Fruit fly (Drosophila melanogaster) whole organism, adult: ENCODE results near the gene CG17109.

ENCODE experiments used
- CG11617 ChIP-seq: fragments of 200-800 bp; sonication (Bioruptor generic); optimal IDR thresholded peaks from 2 replicates; lab custom pipeline; 2017; ENCODE audit warnings: mild to moderate bottlenecking, missing biosample characterization, missing genetic modification reagents, missing genetic modification characterization
- CG12768 ChIP-seq: fragments of 200-800 bp; sonication (Bioruptor generic); optimal IDR thresholded peaks from 2 replicates; lab custom pipeline; 2017; ENCODE audit warnings: missing biosample characterization, missing genetic modification characterization, mild to moderate bottlenecking, moderate library complexity, missing genetic modification reagents
- CG14711 ChIP-seq: fragments of 200-800 bp; sonication (Bioruptor generic); optimal IDR thresholded peaks from 2 replicates; lab custom pipeline; 2018; ENCODE audit warnings: missing biosample characterization, mild to moderate bottlenecking, missing genetic modification characterization, moderate library complexity
- CG1620 ChIP-seq: fragments of 200-800 bp; sonication (Bioruptor generic); optimal IDR thresholded peaks from 2 replicates; lab custom pipeline; 2016; ENCODE audit warnings: missing biosample characterization, missing genetic modification characterization
- CG33017 ChIP-seq: fragments of 200-800 bp; sonication (Bioruptor generic); optimal IDR thresholded peaks from 2 replicates; lab custom pipeline; 2018; ENCODE audit warnings: missing biosample characterization, mild to moderate bottlenecking, missing genetic modification characterization, moderate library complexity
- CG5204 ChIP-seq: fragments of 200-800 bp; sonication (Bioruptor generic); optimal IDR thresholded peaks from 2 replicates; lab custom pipeline; 2016; ENCODE audit warnings: missing biosample characterization, missing genetic modification characterization
- CG7045 ChIP-seq: fragments of 200-800 bp; sonication (Bioruptor generic); optimal IDR thresholded peaks from 2 replicates; lab custom pipeline; 2017; ENCODE audit warnings: missing biosample characterization, mild to moderate bottlenecking, missing genetic modification characterization
- CG7101 ChIP-seq: fragments of 200-800 bp; sonication (Bioruptor generic); optimal IDR thresholded peaks from 2 replicates; lab custom pipeline; 2018; ENCODE audit warnings: missing biosample characterization, mild to moderate bottlenecking, missing genetic modification characterization, moderate library complexity
- Clk ChIP-seq: fragments of 200-800 bp; sonication (Bioruptor generic); optimal IDR thresholded peaks from 2 replicates; lab custom pipeline; 2017; ENCODE audit warnings: missing biosample characterization, missing genetic modification characterization
- Crg-1 ChIP-seq: fragments of 200-800 bp; sonication (Bioruptor generic); optimal IDR thresholded peaks from 2 replicates; lab custom pipeline; 2016; ENCODE audit warnings: missing biosample characterization, missing genetic modification characterization
- Hr96 ChIP-seq: fragments of 200-800 bp; sonication (Bioruptor generic); optimal IDR thresholded peaks from 2 replicates; lab custom pipeline; 2016; ENCODE audit warnings: missing biosample characterization, missing genetic modification characterization
- Mnt ChIP-seq: fragments of 200-800 bp; sonication (Bioruptor generic); optimal IDR thresholded peaks from 2 replicates; lab custom pipeline; 2016; ENCODE audit warnings: missing biosample characterization, mild to moderate bottlenecking, missing genetic modification characterization
- bab1 ChIP-seq: fragments of 200-800 bp; sonication (Bioruptor generic); optimal IDR thresholded peaks from 3 replicates; lab custom pipeline; 2019; ENCODE audit warnings: missing biosample characterization, mild to moderate bottlenecking, missing genetic modification characterization, moderate library complexity
- cic ChIP-seq: fragments of 200-800 bp; sonication (Bioruptor generic); optimal IDR thresholded peaks from 2 replicates; lab custom pipeline; 2017; ENCODE audit warnings: missing biosample characterization, mild to moderate bottlenecking, missing genetic modification characterization, moderate library complexity
- cnc ChIP-seq, 2 experiments: fragments of >200 bp; optimal IDR thresholded peaks; 2 replicates each; lab custom pipeline; 2017
- kay ChIP-seq: fragments of 200-800 bp; sonication (Bioruptor generic); peaks from one replicate; lab custom pipeline; 2016; ENCODE audit warnings: missing biosample characterization, missing genetic modification characterization, borderline replicate concordance
- ovo ChIP-seq: fragments of 200-800 bp; sonication (Bioruptor generic); optimal IDR thresholded peaks from 2 replicates; lab custom pipeline; 2016; ENCODE audit warnings: missing biosample characterization, missing genetic modification characterization
- pad ChIP-seq: fragments of 200-800 bp; sonication (Bioruptor generic); optimal IDR thresholded peaks from 3 replicates; lab custom pipeline; 2017; ENCODE audit warnings: missing biosample characterization, missing genetic modification characterization, mild to moderate bottlenecking, moderate library complexity, missing genetic modification reagents
- tj ChIP-seq: fragments of 200-800 bp; sonication (Bioruptor generic); optimal IDR thresholded peaks from 3 replicates; lab custom pipeline; 2017; ENCODE audit warnings: missing biosample characterization, mild to moderate bottlenecking, missing genetic modification characterization, moderate library complexity
- toe ChIP-seq: fragments of 200-800 bp; sonication (Bioruptor generic); optimal IDR thresholded peaks from 2 replicates; lab custom pipeline; 2016; ENCODE audit warnings: missing biosample characterization, missing genetic modification characterization

The CG17109 gene

DNA sequence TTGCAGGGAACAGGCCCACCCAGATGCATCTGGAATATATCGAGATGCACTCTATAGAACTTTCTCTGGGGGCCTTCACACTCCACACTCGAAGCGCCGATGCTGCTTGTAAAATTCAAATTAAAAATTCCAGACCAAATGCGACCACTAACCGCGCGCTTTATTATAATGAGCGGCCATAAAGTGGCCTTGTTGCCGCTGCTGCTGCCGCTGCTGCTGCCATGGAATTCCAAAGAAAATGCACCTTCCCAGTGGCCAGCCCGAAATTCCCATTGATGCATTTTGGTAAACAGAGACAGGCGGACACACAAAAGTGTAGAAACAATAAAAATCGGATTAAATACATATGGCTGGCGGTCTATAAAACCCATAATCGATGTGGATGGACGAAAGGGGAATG is 34.7 kb downstream of the CG17109 start:
- no peak for TF ChIP-seq ovo (GFP tag; lab: Kevin White, UChicago)
- no peak for TF ChIP-seq CG14711 (tag; lab: Kevin White, UChicago)
- TF ChIP-seq Hr96 (GFP tag; lab: Kevin White, UChicago): no peak
- TF ChIP-seq toe (GFP tag; lab: Kevin White, UChicago): no peak
- no peak for TF ChIP-seq cic (GFP tag; lab: Kevin White, UChicago)
- no peak for TF ChIP-seq CG33017 (tag; lab: Kevin White, UChicago)
- TF ChIP-seq CG11617 (GFP tag; lab: Kevin White, UChicago): no peak
- TF ChIP-seq CG1620 (GFP tag; lab: Kevin White, UChicago): no peak
- no peak for TF ChIP-seq CG5204 (GFP tag; lab: Kevin White, UChicago)
- no peak for TF ChIP-seq CG7045 (GFP tag; lab: Kevin White, UChicago)
- no peak for TF ChIP-seq bab1
- no peak for TF ChIP-seq pad
- TF ChIP-seq cnc (optimal IDR thresholded peaks at IDR 0.05; lab: Kevin White, UChicago): no peak
- no peak for TF ChIP-seq Mnt
- TF ChIP-seq Crg-1 (GFP tag; lab: Kevin White, UChicago): no peak
- TF ChIP-seq CG12768 (GFP tag; lab: Kevin White, UChicago): no peak
- TF ChIP-seq CG7101: no peak
- no peak for TF ChIP-seq Clk (GFP tag; lab: Kevin White, UChicago)
- TF ChIP-seq tj (GFP tag; lab: Kevin White, UChicago): no peak
- no peak for TF ChIP-seq kay (GFP tag; lab: Kevin White, UChicago)

dm6 chr3R:23130884-23131283 is 35.4 kb downstream of the CG17109 start:
- TF ChIP-seq CG14711 (tag; lab: Kevin White, UChicago) (no peak), cic (GFP tag; lab: Kevin White, UChicago) (no peak), CG7045 (GFP tag; lab: Kevin White, UChicago) (no peak), toe (GFP tag; lab: Kevin White, UChicago) (no peak), CG7101 (no peak), Crg-1 (GFP tag; lab: Kevin White, UChicago) (no peak), ovo (GFP tag; lab: Kevin White, UChicago) (no peak), CG33017 (tag; lab: Kevin White, UChicago) (no peak), cnc (optimal IDR thresholded peaks at IDR 0.05; lab: Kevin White, UChicago) (no peak), Clk (GFP tag; lab: Kevin White, UChicago) (no peak)

DNA sequence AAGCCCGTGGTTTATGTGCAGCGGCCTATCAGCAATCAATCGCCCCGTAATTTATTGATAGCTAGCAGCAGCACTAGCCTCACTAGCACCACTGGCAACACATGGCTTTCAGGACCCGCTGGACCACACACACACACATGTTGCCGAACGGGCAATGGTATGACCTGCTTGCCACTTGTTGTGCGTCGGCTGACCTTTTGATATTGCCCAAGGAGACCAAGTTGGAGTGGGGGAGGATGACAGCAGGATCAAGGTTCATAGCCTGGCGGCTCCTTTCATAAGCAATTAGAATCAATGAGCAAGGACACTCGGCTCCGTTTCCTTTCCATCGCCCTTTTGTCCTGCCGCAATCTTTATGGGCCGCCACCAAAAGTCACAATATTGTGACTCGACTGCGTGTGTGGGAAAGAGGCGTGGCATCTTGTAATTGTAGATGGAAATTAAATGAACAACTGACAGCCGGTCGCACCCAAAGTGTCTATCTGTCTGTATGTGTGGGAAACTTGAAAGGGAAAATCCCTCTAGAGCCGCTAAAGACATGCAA is 35.9 kb downstream of the CG17109 start:
- TF ChIP-seq cic (GFP tag; lab: Kevin White, UChicago) (no peak), CG5204 (GFP tag; lab: Kevin White, UChicago) (no peak), CG33017 (tag; lab: Kevin White, UChicago) (no peak), CG1620 (GFP tag; lab: Kevin White, UChicago) (no peak), pad (no peak), bab1 (no peak), ovo (GFP tag; lab: Kevin White, UChicago) (no peak), CG7101 (no peak), Hr96 (GFP tag; lab: Kevin White, UChicago) (no peak), kay (GFP tag; lab: Kevin White, UChicago) (no peak), Clk (GFP tag; lab: Kevin White, UChicago) (no peak), CG11617 (GFP tag; lab: Kevin White, UChicago) (no peak), CG7045 (GFP tag; lab: Kevin White, UChicago) (no peak), cnc (optimal IDR thresholded peaks at IDR 0.05; lab: Kevin White, UChicago) (no peak)

dm6 chr3R:23132299-23132698 is 36.8 kb downstream of the CG17109 start:
- no peak for TF ChIP-seq Crg-1 (GFP tag; lab: Kevin White, UChicago)
- TF ChIP-seq pad: no peak
- TF ChIP-seq Hr96 (GFP tag; lab: Kevin White, UChicago): no peak
- no peak for TF ChIP-seq ovo (GFP tag; lab: Kevin White, UChicago)
- no peak for TF ChIP-seq CG1620 (GFP tag; lab: Kevin White, UChicago)
- TF ChIP-seq CG33017 (tag; lab: Kevin White, UChicago): no peak
- TF ChIP-seq CG12768 (GFP tag; lab: Kevin White, UChicago): no peak
- no peak for TF ChIP-seq CG5204 (GFP tag; lab: Kevin White, UChicago)
- no peak for TF ChIP-seq cic (GFP tag; lab: Kevin White, UChicago)
- no peak for TF ChIP-seq CG7045 (GFP tag; lab: Kevin White, UChicago)
- TF ChIP-seq Mnt: no peak
- TF ChIP-seq CG7101: no peak
- no peak for TF ChIP-seq cnc (optimal IDR thresholded peaks at IDR 0.05; lab: Kevin White, UChicago)
- no peak for TF ChIP-seq Clk (GFP tag; lab: Kevin White, UChicago)
- TF ChIP-seq tj (GFP tag; lab: Kevin White, UChicago): no peak
- TF ChIP-seq CG11617 (GFP tag; lab: Kevin White, UChicago): no peak
- TF ChIP-seq CG14711 (tag; lab: Kevin White, UChicago): no peak
- TF ChIP-seq bab1: no peak
- no peak for TF ChIP-seq kay (GFP tag; lab: Kevin White, UChicago)

DNA sequence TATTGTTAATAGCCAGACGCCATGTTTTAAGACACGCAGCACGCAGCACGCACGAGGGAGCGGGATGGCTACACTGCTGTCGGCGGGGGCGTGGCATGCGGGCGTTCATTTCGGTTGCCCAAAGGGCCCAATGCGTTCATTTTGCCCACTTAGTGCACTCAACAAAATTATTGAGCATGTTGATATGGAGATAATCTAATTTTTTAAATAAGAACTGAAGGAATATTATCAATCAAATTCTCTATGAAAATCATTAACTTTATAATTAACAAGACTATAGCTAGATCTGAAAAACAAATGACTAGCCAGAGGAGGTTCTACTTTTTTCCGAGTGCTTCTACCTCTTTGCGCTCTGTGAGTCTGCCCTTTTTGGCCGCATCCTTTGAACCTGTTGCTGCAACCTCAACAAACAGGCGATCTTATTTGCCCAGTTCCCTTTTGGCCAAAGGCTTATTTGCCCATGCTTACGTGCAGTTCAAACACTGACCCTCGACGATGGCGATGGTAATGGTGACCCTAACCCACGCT is 37.9 kb downstream of the CG17109 start:
- TF ChIP-seq Mnt (no peak), CG1620 (GFP tag; lab: Kevin White, UChicago) (no peak), CG33017 (tag; lab: Kevin White, UChicago) (no peak), cic (GFP tag; lab: Kevin White, UChicago) (no peak), tj (GFP tag; lab: Kevin White, UChicago) (no peak), ovo (GFP tag; lab: Kevin White, UChicago) (no peak), CG5204 (GFP tag; lab: Kevin White, UChicago) (no peak), Hr96 (GFP tag; lab: Kevin White, UChicago) (no peak), Crg-1 (GFP tag; lab: Kevin White, UChicago) (no peak), CG14711 (tag; lab: Kevin White, UChicago) (no peak), CG12768 (GFP tag; lab: Kevin White, UChicago) (no peak), toe (GFP tag; lab: Kevin White, UChicago) (no peak), kay (GFP tag; lab: Kevin White, UChicago) (no peak), Clk (GFP tag; lab: Kevin White, UChicago) (no peak), CG7045 (GFP tag; lab: Kevin White, UChicago) (no peak), CG7101 (no peak)
